Worm (Caenorhabditis elegans) whole organism, mixed stage, embryonic: ENCODE data around the gene clec-54.

Experiments
- blmp-1 ChIP-seq: fragments of 150-350 bp; optimal IDR thresholded peaks from 2 replicates; lab custom pipeline; 2014; ENCODE audit warnings: missing biosample characterization, missing genetic modification characterization
- elt-3 ChIP-seq: fragments of 150-350 bp; optimal IDR thresholded peaks from 2 replicates; lab custom pipeline; 2014; ENCODE audit warnings: missing biosample characterization, missing genetic modification characterization
- mls-2 ChIP-seq: sonication (generic microtip); optimal IDR thresholded peaks from 2 replicates; lab custom pipeline; 2016; ENCODE audit warnings: mild to moderate bottlenecking, missing genetic modification characterization, moderate library complexity, missing compliant biosample characterization
- nhr-237 ChIP-seq: fragments of 150-350 bp; optimal IDR thresholded peaks from 2 replicates; lab custom pipeline; 2014; ENCODE audit warnings: missing biosample characterization, missing genetic modification characterization
- nhr-76 ChIP-seq: sonication (generic microtip); optimal IDR thresholded peaks from 2 replicates; lab custom pipeline; 2017; ENCODE audit warnings: missing biosample characterization, missing genetic modification characterization
- pha-4 ChIP-seq: fragments of 150-350 bp; optimal IDR thresholded peaks from 2 replicates; lab custom pipeline; 2018; ENCODE audit warnings: missing biosample characterization, missing genetic modification reagents, missing genetic modification characterization

ce11 chrV:14456626-14457025, 20.1 kb upstream of the clec-54 start, which contains the start of gene bmk-1:
- TF ChIP-seq elt-3 (tag; lab: Kevin White, UChicago) (no peak), nhr-76 (tag; lab: Kevin White, UChicago) (no peak), pha-4 (tag; lab: Kevin White, UChicago) (no peak), nhr-237 (tag; lab: Kevin White, UChicago) (no peak), mls-2 (tag; lab: Kevin White, UChicago) (no peak), blmp-1 (tag; lab: Kevin White, UChicago) (no peak)
